Worm (Caenorhabditis elegans): ENCODE data around the gene C09G4.4.
A peak's percentile ranks its signal among the peaks of the same experiment; 100 is the strongest.

C09G4.4 gene

ce11 chrIV:8512679-8513078, at the start of gene C09G4.4:
TSS of gene C09G4.4 (plus strand) at chrIV:8512979.
- TF ChIP-seq C17E4.6 (GFP tag; IDR thresholded peaks at IDR 0.05) = no peak
- 0 out of 2 replicates have a peak, but pooled peaks have one; percentile 5 for TF ChIP-seq F33H1.4 (GFP tag; IDR thresholded peaks at IDR 0.05)
- no peak for TF ChIP-seq mxl-1 (tag; optimal IDR thresholded peaks at IDR 0.05)
- TF ChIP-seq athp-1 (tag; optimal IDR thresholded peaks at IDR 0.05) = peak; percentile 9
- TF ChIP-seq lin-26 (GFP tag; IDR thresholded peaks at IDR 0.05) = 0 out of 2 replicates have a peak, but pooled peaks have one; percentile 56
- TF ChIP-seq egl-18 (GFP tag; IDR thresholded peaks at IDR 0.05) = no peak
- TF ChIP-seq him-1 (tag; optimal IDR thresholded peaks at IDR 0.05) = no peak
- TF ChIP-seq B0035.1 (tag; optimal IDR thresholded peaks at IDR 0.05) = no peak
- TF ChIP-seq madf-3 (GFP tag; IDR thresholded peaks at IDR 0.05) = no peak

- no peak for TF ChIP-seq ztf-26 (tag; optimal IDR thresholded peaks at IDR 0.05)
- TF ChIP-seq unc-62 (GFP tag; optimal IDR thresholded peaks at IDR 0.05) = peak; percentile 43
These were observed 49.7 kb upstream of the C09G4.4 start for ce11 chrIV:8463069-8463468.

ce11 chrIV:8463716-8464115, 49.1 kb upstream of the C09G4.4 start, which contains the start of gene str-176:
TSS of gene str-176 (minus strand) at chrIV:8463816.
- TF ChIP-seq ccch-3 (GFP tag; optimal IDR thresholded peaks at IDR 0.05) = no peak
- no peak for TF ChIP-seq nhr-27 (tag; optimal IDR thresholded peaks at IDR 0.05)
- no peak for TF ChIP-seq ceh-58 (GFP tag; IDR thresholded peaks at IDR 0.05)
- TF ChIP-seq dpl-1 (GFP tag; optimal IDR thresholded peaks at IDR 0.05) = no peak
- TF ChIP-seq lin-26 (GFP tag; IDR thresholded peaks at IDR 0.05) = no peak
- TF ChIP-seq F55B11.4 (tag; optimal IDR thresholded peaks at IDR 0.05; ENCODE audit: borderline replicate concordance, insufficient read depth) = no peak
- no peak for TF ChIP-seq hmg-20 (GFP tag; IDR thresholded peaks at IDR 0.05)
- TF ChIP-seq T07F8.4 (tag; optimal IDR thresholded peaks at IDR 0.05) = no peak
- TF ChIP-seq F39B2.1 (GFP tag; IDR thresholded peaks at IDR 0.05) = no peak
- TF ChIP-seq ZK185.1 (tag; optimal IDR thresholded peaks at IDR 0.05; ENCODE audit: poor library complexity, severe bottlenecking) = no peak
- TF ChIP-seq nfya-2 (GFP tag; IDR thresholded peaks at IDR 0.05) = no peak
- TF ChIP-seq lsy-27 (tag; optimal IDR thresholded peaks at IDR 0.05; ENCODE audit: borderline replicate concordance, insufficient read depth) = no peak
- no peak for TF ChIP-seq B0019.2 (GFP tag; conservative IDR thresholded peaks at IDR 0.05)
- no peak for TF ChIP-seq hlh-26 (GFP tag; conservative IDR thresholded peaks at IDR 0.05)

ce11 chrIV:8464187-8464586, 48.6 kb upstream of the C09G4.4 start:
- TF ChIP-seq mcd-1 (GFP tag; IDR thresholded peaks at IDR 0.05) (no peak), D2030.7 (GFP tag; IDR thresholded peaks at IDR 0.05) (no peak), tbp1 (GFP tag; optimal IDR thresholded peaks at IDR 0.05) (no peak), ztf-28 (GFP tag; IDR thresholded peaks at IDR 0.05) (no peak), cebp-1 (GFP tag; IDR thresholded peaks at IDR 0.05) (no peak), cebp-1 (tag; optimal IDR thresholded peaks at IDR 0.05) (no peak), zfh-2 (GFP tag; conservative IDR thresholded peaks at IDR 0.05) (no peak), rec-8 (tag; optimal IDR thresholded peaks at IDR 0.05) (no peak), akir-1 (GFP tag; optimal IDR thresholded peaks at IDR 0.05) (no peak), atf-7 (tag; optimal IDR thresholded peaks at IDR 0.05) (no peak), ZK185.1 (tag; optimal IDR thresholded peaks at IDR 0.05; ENCODE audit: poor library complexity, severe bottlenecking) (no peak)
